Worm (Caenorhabditis elegans) whole organism, young adult: ENCODE data around the gene H20J04.7.

Experiments
- F33H1.4 ChIP-seq: fragments of 200-800 bp; sonication (Bioruptor generic); IDR thresholded peaks from 2 replicates; pipeline ENCODE4 v1.3.6; 2022; ENCODE audit warnings: missing genetic modification reagents, missing genetic modification characterization, missing compliant biosample characterization
- F55B11.4 ChIP-seq: sonication (generic microtip); optimal IDR thresholded peaks from 2 replicates; lab custom pipeline; 2016; ENCODE audit warnings: missing compliant biosample characterization, missing genetic modification characterization, borderline replicate concordance; ENCODE audit not compliant: insufficient read depth
- atf-7 ChIP-seq: sonication (generic microtip); optimal IDR thresholded peaks from 2 replicates; lab custom pipeline; 2017; ENCODE audit warnings: mild to moderate bottlenecking, missing genetic modification characterization, missing compliant biosample characterization
- ceh-40 ChIP-seq: fragments of 200-800 bp; sonication (Bioruptor generic); IDR thresholded peaks from 2 replicates; pipeline ENCODE4 v1.3.6; 2022; ENCODE audit warnings: missing genetic modification characterization, missing compliant biosample characterization
- efl-1 ChIP-seq: fragments of 150-350 bp; optimal IDR thresholded peaks from 2 replicates; lab custom pipeline; 2014; ENCODE audit warnings: missing biosample characterization, missing genetic modification reagents, missing genetic modification characterization
- egrh-3 ChIP-seq: fragments of 200-800 bp; sonication (Bioruptor generic); IDR thresholded peaks from 2 replicates; pipeline ENCODE4 v1.3.6; 2022; ENCODE audit warnings: missing genetic modification reagents, missing genetic modification characterization, missing compliant biosample characterization
- madf-10 ChIP-seq: sonication (generic microtip); optimal IDR thresholded peaks from 2 replicates; lab custom pipeline; 2016; ENCODE audit warnings: mild to moderate bottlenecking, missing genetic modification characterization, missing compliant biosample characterization
- madf-8 ChIP-seq: fragments of 200-800 bp; sonication (Bioruptor generic); conservative IDR thresholded peaks from 2 replicates; pipeline ENCODE4 v1.3.6; 2022; ENCODE audit warnings: missing genetic modification reagents, missing genetic modification characterization, missing compliant biosample characterization
- nhr-120 ChIP-seq: fragments of 200-800 bp; sonication (Bioruptor generic); IDR thresholded peaks from 2 replicates; pipeline ENCODE4 v1.3.6; 2022; ENCODE audit warnings: missing genetic modification characterization, missing compliant biosample characterization
- unc-62 ChIP-seq: fragments of 150-350 bp; optimal IDR thresholded peaks from 2 replicates; lab custom pipeline; 2014; ENCODE audit warnings: missing biosample characterization, missing genetic modification reagents, missing genetic modification characterization

DNA sequence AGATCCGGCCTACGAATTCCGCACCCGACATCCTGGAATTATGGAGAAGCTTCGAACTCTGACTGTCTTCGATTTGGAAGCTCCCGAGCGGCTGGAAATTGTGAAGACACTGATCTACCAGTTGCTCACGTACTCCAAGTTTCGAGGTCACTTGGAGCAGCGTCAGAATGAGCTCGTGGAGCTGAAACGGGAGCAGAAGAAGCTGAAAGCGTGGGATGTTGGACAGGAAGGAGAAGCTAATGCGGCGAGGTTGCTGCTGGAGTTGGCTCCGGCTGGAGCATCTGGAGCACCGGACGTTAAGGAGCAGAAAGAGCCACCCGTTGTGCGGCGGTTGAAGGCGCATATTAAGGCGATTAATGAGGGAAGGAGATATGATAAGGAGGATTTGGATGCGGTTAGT, 10.8 kb downstream of the H20J04.7 start:
- TF ChIP-seq F33H1.4 (GFP tag; lab: Robert Waterston, UW) (no peak), atf-7 (tag; lab: Kevin White, UChicago) (no peak), F55B11.4 (tag; lab: Kevin White, UChicago) (no peak), madf-10 (no peak), ceh-40 (GFP tag; lab: Robert Waterston, UW) (no peak), efl-1 (no peak), madf-8 (GFP tag; lab: Robert Waterston, UW) (no peak), egrh-3 (GFP tag; lab: Robert Waterston, UW) (no peak), unc-62 (GFP tag; lab: Kevin White, UChicago) (no peak), nhr-120 (no peak)
